Worm (Caenorhabditis elegans): ENCODE measurements around the gene nol-56.
"Not testable (repeated sequence)": the region's sequence is repeated elsewhere in the genome, so short reads cannot be mapped to it uniquely, and the experiment has no call there.

The nol-56 gene

ce11 chrV:10342904-10343303 is 9.9 kb downstream of the nol-56 start, which contains the start of gene K07C5.3:
TSS of gene K07C5.3 (plus strand) at chrV:10343032.
- TF ChIP-seq ceh-30 (tag; optimal IDR thresholded peaks at IDR 0.05): no peak
- TF ChIP-seq sdc-2 (tag; optimal IDR thresholded peaks at IDR 0.05): no peak
- no peak for TF ChIP-seq nhr-11 (tag; optimal IDR thresholded peaks at IDR 0.05)
- TF ChIP-seq pqm-1 (tag; optimal IDR thresholded peaks at IDR 0.05): no peak
- TF ChIP-seq tbx-2 (tag; optimal IDR thresholded peaks at IDR 0.05): no peak
- TF ChIP-seq ahr-1 (tag; optimal IDR thresholded peaks at IDR 0.05): no peak
- TF ChIP-seq hlh-6 (tag; optimal IDR thresholded peaks at IDR 0.05): no peak
- no peak for TF ChIP-seq Y22D7AL.16 (tag; optimal IDR thresholded peaks at IDR 0.05)
- TF ChIP-seq odd-2 (tag; optimal IDR thresholded peaks at IDR 0.05): no peak
- TF ChIP-seq ceh-34 (tag; optimal IDR thresholded peaks at IDR 0.05): no peak
- no peak for TF ChIP-seq ceh-2 (tag; optimal IDR thresholded peaks at IDR 0.05)
- TF ChIP-seq zip-5 (tag; optimal IDR thresholded peaks at IDR 0.05): no peak
- no peak for TF ChIP-seq F13H6.1 (tag; optimal IDR thresholded peaks at IDR 0.05)

DNA sequence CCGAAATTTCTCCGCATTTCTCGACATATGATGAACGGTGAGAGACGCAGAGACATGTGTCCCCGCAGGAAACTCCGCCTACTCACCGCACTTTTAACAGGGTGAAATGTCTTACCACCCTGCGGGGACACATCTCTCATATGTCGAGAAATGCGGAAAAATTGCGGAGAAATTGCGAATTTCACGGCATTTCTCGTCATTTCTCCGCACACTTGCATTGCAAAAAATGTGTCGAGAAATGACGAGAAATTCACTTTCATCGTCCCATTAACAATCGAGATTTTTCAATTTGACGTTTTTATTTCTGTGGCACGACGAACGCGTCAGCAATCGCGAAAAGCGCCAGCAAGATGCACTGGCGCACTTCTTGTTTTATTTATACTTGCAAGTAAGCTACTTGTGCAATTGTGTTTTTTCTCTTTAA is 10.9 kb downstream of the nol-56 start, which contains the start of gene K07C5.13:
Gene K07C5.13 (plus strand): TSS at position 151 of the 424 bp plus-strand sequence.
- TF ChIP-seq ceh-18 (tag; optimal IDR thresholded peaks at IDR 0.05) (peak; percentile 70), ceh-34 (tag; optimal IDR thresholded peaks at IDR 0.05) (peak; percentile 29), sdc-2 (tag; optimal IDR thresholded peaks at IDR 0.05) (peak; percentile 22), unc-42 (tag; optimal IDR thresholded peaks at IDR 0.05) (peak; percentile 17), unc-86 (tag; optimal IDR thresholded peaks at IDR 0.05) (peak; percentile 5), tbx-2 (tag; optimal IDR thresholded peaks at IDR 0.05) (peak; percentile 25), ref-2 (tag; optimal IDR thresholded peaks at IDR 0.05) (peak; percentile 49), unc-3 (GFP tag; conservative IDR thresholded peaks at IDR 0.05) (0 out of 2 replicates have a peak, but pooled peaks have one; percentile 42), ceh-31 (tag; optimal IDR thresholded peaks at IDR 0.05) (peak; percentile 56)
- TF ChIP-seq unc-3 (tag; optimal IDR thresholded peaks at IDR 0.05): not testable (repeated sequence)

- TF ChIP-seq ceh-19 (GFP tag; optimal IDR thresholded peaks at IDR 0.05) (no peak), ceh-18 (tag; optimal IDR thresholded peaks at IDR 0.05) (no peak), fax-1 (tag; optimal IDR thresholded peaks at IDR 0.05) (no peak)
Measured at ce11 chrV:10339200-10339599, 13.6 kb downstream of the nol-56 start, which contains the start of gene K07C5.2. TSS of gene K07C5.2 (plus strand) at chrV:10339500.

- TF ChIP-seq ztf-16 (tag; optimal IDR thresholded peaks at IDR 0.05) (no peak), dmd-4 (tag; optimal IDR thresholded peaks at IDR 0.05; ENCODE audit: borderline replicate concordance) (no peak), eyg-1 (tag; optimal IDR thresholded peaks at IDR 0.05) (no peak), npax-4 (tag; optimal IDR thresholded peaks at IDR 0.05) (no peak), ceh-30 (tag; optimal IDR thresholded peaks at IDR 0.05) (no peak), fax-1 (tag; optimal IDR thresholded peaks at IDR 0.05) (no peak), unc-55 (GFP tag; optimal IDR thresholded peaks at IDR 0.05) (no peak), ceh-31 (tag; optimal IDR thresholded peaks at IDR 0.05) (no peak), dve-1 (tag; optimal IDR thresholded peaks at IDR 0.05) (no peak), C08G9.2 (tag; optimal IDR thresholded peaks at IDR 0.05) (no peak), tbx-7 (tag; optimal IDR thresholded peaks at IDR 0.05) (no peak), K09A11.1 (tag; optimal IDR thresholded peaks at IDR 0.05; ENCODE audit: insufficient read depth) (no peak), nfya-1 (tag; optimal IDR thresholded peaks at IDR 0.05) (no peak), syd-9 (tag; optimal IDR thresholded peaks at IDR 0.05) (no peak), pax-1 (tag; optimal IDR thresholded peaks at IDR 0.05) (no peak), elt-2 (tag; optimal IDR thresholded peaks at IDR 0.05) (no peak)
Measured at ce11 chrV:10338305-10338992, 14.3 kb downstream of the nol-56 start, which contains the start of gene arx-2. TSS of gene arx-2 (minus strand) at chrV:10338355.
